Fruit fly (Drosophila melanogaster): Measurements from ENCODE around the gene CG32683.

The CG32683 gene

dm6 chrX:10387672-10388071 is 67.0 kb downstream of the CG32683 start (continued):
- TF ChIP-seq E2f1 (GFP tag; IDR thresholded peaks at IDR 0.05), result peak; percentile 23; the same call in 1 of the 2 replicates
- no peak for TF ChIP-seq CG9437 (GFP tag; optimal IDR thresholded peaks at IDR 0.05)
- TF ChIP-seq zen (tag; optimal IDR thresholded peaks at IDR 0.05), result no peak
- TF ChIP-seq CG18476 (GFP tag; optimal IDR thresholded peaks at IDR 0.05), result no peak
- no peak for TF ChIP-seq CG8290 (GFP tag; optimal IDR thresholded peaks at IDR 0.05)
- TF ChIP-seq CG8290 (tag; optimal IDR thresholded peaks at IDR 0.05), result peak in 1 of 2 experiments; percentile 90
- TF ChIP-seq CG2129 (GFP tag; IDR thresholded peaks at IDR 0.05; ENCODE audit: partially characterized antibody), result no peak
- no peak for TF ChIP-seq CG10147 (GFP tag; optimal IDR thresholded peaks at IDR 0.05)
- TF ChIP-seq sna (GFP tag; IDR thresholded peaks at IDR 0.05; ENCODE audit: partially characterized antibody), result no peak
- no peak for TF ChIP-seq gcm2 (GFP tag; optimal IDR thresholded peaks at IDR 0.05)
- no peak for TF ChIP-seq Hr3 (GFP tag; optimal IDR thresholded peaks at IDR 0.05)
- no peak for TF ChIP-seq CG34376 (GFP tag; optimal IDR thresholded peaks at IDR 0.05)
- no peak for TF ChIP-seq ATbp (GFP tag; optimal IDR thresholded peaks at IDR 0.05)
- peak; percentile 44 for TF ChIP-seq CG17359 (tag; optimal IDR thresholded peaks at IDR 0.05)
- TF ChIP-seq CG1602 (GFP tag; optimal IDR thresholded peaks at IDR 0.05), result peak; percentile 3
- no peak for TF ChIP-seq jigr1 (GFP tag; IDR thresholded peaks at IDR 0.05)
- no peak for TF ChIP-seq Hmx (GFP tag; optimal IDR thresholded peaks at IDR 0.05)
- TF ChIP-seq BtbVII (GFP tag; optimal IDR thresholded peaks at IDR 0.05), result no peak
- no peak for TF ChIP-seq ato (GFP tag; IDR thresholded peaks at IDR 0.05; ENCODE audit: partially characterized antibody)
- no peak for TF ChIP-seq CG12236 (GFP tag; optimal IDR thresholded peaks at IDR 0.05)
- TF ChIP-seq cato (GFP tag; optimal IDR thresholded peaks at IDR 0.05; ENCODE audit: borderline replicate concordance), result no peak
- no peak for TF ChIP-seq hkb (optimal IDR thresholded peaks at IDR 0.05)
- peak; percentile 48 for TF ChIP-seq hkb (GFP tag; IDR thresholded peaks at IDR 0.05)
- TF ChIP-seq Elba2 (GFP tag; optimal IDR thresholded peaks at IDR 0.05), result no peak
- no peak for TF ChIP-seq CG10565 (GFP tag; optimal IDR thresholded peaks at IDR 0.05)
- 0 out of 3 replicates have a peak, but pooled peaks have one; percentile 33 for TF ChIP-seq ase (GFP tag; IDR thresholded peaks at IDR 0.05)
- peak; percentile 39 for TF ChIP-seq az2 (GFP tag; optimal IDR thresholded peaks at IDR 0.05)
- TF ChIP-seq jing (GFP tag; optimal IDR thresholded peaks at IDR 0.05), result no peak
- peak; percentile 23 for TF ChIP-seq nmo (GFP tag; optimal IDR thresholded peaks at IDR 0.05)
- TF ChIP-seq CG6813 (GFP tag; optimal IDR thresholded peaks at IDR 0.05), result no peak
- TF ChIP-seq Myb (GFP tag; optimal IDR thresholded peaks at IDR 0.05), result peak; percentile 14
- peak; percentile 38 for TF ChIP-seq unpg (GFP tag; optimal IDR thresholded peaks at IDR 0.05)
- no peak for TF ChIP-seq Ets97D (GFP tag; optimal IDR thresholded peaks at IDR 0.05)
- TF ChIP-seq CG1832 (GFP tag; optimal IDR thresholded peaks at IDR 0.05), result no peak
- TF ChIP-seq unc-4 (GFP tag; IDR thresholded peaks at IDR 0.05; ENCODE audit: partially characterized antibody), result no peak
- TF ChIP-seq NC2α (GFP tag; optimal IDR thresholded peaks at IDR 0.05), result no peak
- no peak for TF ChIP-seq Rx (GFP tag; IDR thresholded peaks at IDR 0.05)
- TF ChIP-seq crp (GFP tag; optimal IDR thresholded peaks at IDR 0.05), result no peak
- no peak for TF ChIP-seq CG6854 (GFP tag; optimal IDR thresholded peaks at IDR 0.05)
- no peak for TF ChIP-seq da (GFP tag; optimal IDR thresholded peaks at IDR 0.05)
- no peak for TF ChIP-seq CG16779 (GFP tag; IDR thresholded peaks at IDR 0.05)
- TF ChIP-seq CG18764 (GFP tag; optimal IDR thresholded peaks at IDR 0.05), result no peak
- TF ChIP-seq CG8924 (tag; optimal IDR thresholded peaks at IDR 0.05), result no peak
- TF ChIP-seq CG2678 (tag; optimal IDR thresholded peaks at IDR 0.05), result peak; percentile 54
- peak; percentile 44; the same call in 2 of the 4 replicates for TF ChIP-seq Gug (GFP tag; IDR thresholded peaks at IDR 0.05)
- TF ChIP-seq gfzf (GFP tag; optimal IDR thresholded peaks at IDR 0.05), result no peak
- TF ChIP-seq nom (GFP tag; optimal IDR thresholded peaks at IDR 0.05), result no peak
- TF ChIP-seq hbn (GFP tag; IDR thresholded peaks at IDR 0.05; ENCODE audit: partially characterized antibody), result no peak
- TF ChIP-seq mld (GFP tag; IDR thresholded peaks at IDR 0.05; ENCODE audit: partially characterized antibody), result no peak
- TF ChIP-seq btn (GFP tag; optimal IDR thresholded peaks at IDR 0.05), result no peak
- peak; percentile 35 for TF ChIP-seq H2.0 (GFP tag; IDR thresholded peaks at IDR 0.05)

Measured in whole organism, embryonic.